Worm (Caenorhabditis elegans): Measurements from ENCODE around the gene F59A7.11.

DNA sequence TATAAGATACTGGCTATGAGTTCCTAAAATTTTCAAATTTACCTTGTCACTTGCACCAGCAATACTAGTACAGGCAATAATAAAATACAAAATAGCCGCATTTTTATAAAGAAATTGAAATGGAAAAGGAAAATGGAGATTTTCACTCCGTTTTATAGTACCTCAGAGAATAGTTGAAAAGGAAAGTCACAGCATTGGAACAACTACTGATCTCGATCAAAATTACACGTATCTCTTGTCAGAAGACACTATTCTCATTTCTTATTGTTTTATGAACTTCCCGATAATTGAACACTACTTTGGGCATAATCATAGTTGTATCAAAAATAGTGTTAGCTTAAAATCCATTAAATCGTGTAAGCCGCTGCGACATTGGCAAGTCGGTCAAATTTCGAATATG is 37.8 kb upstream of the F59A7.11 start, which contains the start of gene Y40B10A.11:
- TF ChIP-seq ekl-4 (GFP tag; IDR thresholded peaks at IDR 0.05) (no peak), lsl-1 (GFP tag; optimal IDR thresholded peaks at IDR 0.05) (no peak), ceh-91 (GFP tag; IDR thresholded peaks at IDR 0.05) (no peak), atf-7 (tag; optimal IDR thresholded peaks at IDR 0.05) (no peak), ama-1 (optimal IDR thresholded peaks at IDR 0.05) (no peak), ama-1 (GFP tag; optimal IDR thresholded peaks at IDR 0.05) (no peak), mes-4 (tag; optimal IDR thresholded peaks at IDR 0.05) (no peak)
